Fruit fly (Drosophila melanogaster) whole organism, wandering third instar larva: Measurements from ENCODE around the gene CG34435.

Experiments
- Abd-B ChIP-seq: fragments of >200 bp; optimal IDR thresholded peaks from 2 replicates; lab custom pipeline; 2017; ENCODE audit warnings: missing biosample characterization, missing genetic modification characterization
- CrebA ChIP-seq: fragments of 200-800 bp; sonication (Bioruptor generic); optimal IDR thresholded peaks from 2 replicates; lab custom pipeline; 2016; ENCODE audit warnings: missing biosample characterization, mild to moderate bottlenecking, missing genetic modification characterization, borderline replicate concordance
- Dif ChIP-seq: fragments of 200-275, 200-300 bp; sonication (Bioruptor generic); optimal IDR thresholded peaks from 2 replicates; lab custom pipeline; 2018; ENCODE audit warnings: missing biosample characterization, missing genetic modification characterization; ENCODE audit not compliant: partially characterized antibody
- Hr78 ChIP-seq: fragments of >200 bp; optimal IDR thresholded peaks from 2 replicates; lab custom pipeline; 2017; ENCODE audit warnings: missing biosample characterization, missing genetic modification characterization
- OdsH ChIP-seq: fragments of 200-800 bp; sonication (Bioruptor generic); optimal IDR thresholded peaks from 2 replicates; lab custom pipeline; 2016; ENCODE audit warnings: missing biosample characterization, mild to moderate bottlenecking, missing genetic modification characterization
- br ChIP-seq: fragments of 200-800 bp; sonication (Bioruptor generic); optimal IDR thresholded peaks from 2 replicates; lab custom pipeline; 2016; ENCODE audit warnings: missing biosample characterization, missing genetic modification characterization
- brk ChIP-seq: fragments of 200-800 bp; sonication (Bioruptor generic); optimal IDR thresholded peaks from 2 replicates; lab custom pipeline; 2016; ENCODE audit warnings: missing biosample characterization, mild to moderate bottlenecking, missing genetic modification characterization
- ey ChIP-seq: fragments of 200-800 bp; sonication (Bioruptor generic); optimal IDR thresholded peaks from 2 replicates; lab custom pipeline; 2016; ENCODE audit warnings: missing biosample characterization, missing genetic modification characterization
- foxo ChIP-seq, 2 experiments: fragments of 200-800 bp; sonication (Bioruptor generic); optimal IDR thresholded peaks; 2 replicates in 1 of 2; 3 replicates in 1 of 2; lab custom pipeline; 2016 to 2017; ENCODE audit warnings: missing biosample characterization in 2 of 2, missing genetic modification characterization in 2 of 2
- lola ChIP-seq: fragments of >200 bp; optimal IDR thresholded peaks from 2 replicates; lab custom pipeline; 2017; ENCODE audit warnings: missing biosample characterization, missing genetic modification characterization
- pan ChIP-seq: fragments of >200 bp; optimal IDR thresholded peaks from 2 replicates; lab custom pipeline; 2017
- psq ChIP-seq: fragments of 200-800 bp; sonication (Bioruptor generic); optimal IDR thresholded peaks from 3 replicates; lab custom pipeline; 2017; ENCODE audit warnings: missing biosample characterization, mild to moderate bottlenecking, missing genetic modification characterization, moderate library complexity
- usp ChIP-seq: fragments of >200 bp; optimal IDR thresholded peaks from 2 replicates; lab custom pipeline; 2017; ENCODE audit warnings: missing biosample characterization, missing genetic modification characterization

DNA sequence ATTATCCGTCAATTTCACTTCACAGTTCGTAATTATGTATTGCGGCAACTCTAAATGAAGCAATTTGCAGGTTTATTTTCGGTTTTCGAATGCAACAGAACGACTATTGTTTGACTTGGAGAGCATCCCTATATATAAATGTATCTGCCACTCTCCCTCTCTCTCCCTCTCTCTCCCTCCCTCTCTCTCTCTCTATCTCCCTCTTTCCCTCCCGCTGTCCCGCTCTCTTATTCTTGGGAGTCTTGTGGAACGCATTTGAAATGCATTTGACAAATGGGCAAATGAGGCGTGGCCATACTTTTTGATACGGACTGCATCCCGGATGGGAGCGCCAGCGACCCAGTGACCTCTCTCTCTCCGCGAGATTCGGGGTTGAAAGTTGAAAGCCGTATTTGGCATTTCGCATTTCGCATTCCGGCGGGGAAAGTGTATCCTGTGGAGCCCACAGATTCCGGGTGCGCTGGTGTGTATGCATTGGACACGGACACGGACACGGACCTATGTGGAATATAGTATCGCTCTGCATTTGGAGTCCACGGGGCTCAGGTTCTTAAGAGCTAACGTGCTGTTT, 22.3 kb upstream of the CG34435 start:
- no peak for TF ChIP-seq ey
- TF ChIP-seq pan (lab: Kevin White, UChicago), result no peak
- TF ChIP-seq OdsH (GFP tag; lab: Kevin White, UChicago), result no peak
- no peak for TF ChIP-seq Hr78 (GFP tag; lab: Kevin White, UChicago)
- no peak for TF ChIP-seq brk
- no peak for TF ChIP-seq psq (GFP tag; lab: Kevin White, UChicago)
- no peak for TF ChIP-seq Abd-B (GFP tag; lab: Kevin White, UChicago)
- no peak for TF ChIP-seq br (GFP tag; lab: Kevin White, UChicago)
- no peak for TF ChIP-seq usp (GFP tag; lab: Kevin White, UChicago)
- no peak for TF ChIP-seq lola (GFP tag; lab: Kevin White, UChicago)
- TF ChIP-seq Dif, result no peak
- TF ChIP-seq CrebA, result no peak
- TF ChIP-seq foxo (GFP tag; optimal IDR thresholded peaks at IDR 0.05; lab: Kevin White, UChicago), result no peak
